Fruit fly (Drosophila melanogaster): ENCODE results near the gene CG42680.

The CG42680 gene

DNA sequence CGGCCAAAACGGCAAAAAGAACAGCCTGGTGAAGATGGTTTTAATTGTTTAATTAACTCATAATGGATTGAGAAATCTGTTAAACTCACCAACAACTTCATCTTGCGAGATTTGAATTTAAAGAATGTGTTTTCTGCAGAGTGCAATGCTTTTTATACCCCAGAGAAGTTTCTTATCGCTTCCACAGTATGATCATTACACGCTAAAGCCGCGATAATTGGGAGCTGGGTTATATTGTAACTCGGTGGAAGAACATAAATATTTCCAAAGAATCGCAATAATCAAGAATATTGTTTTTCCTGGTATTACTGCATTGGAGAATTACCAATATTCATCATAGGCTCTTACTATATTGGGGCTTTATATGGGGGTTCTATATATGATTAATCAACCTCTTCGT, at the start of gene CG42680:
Gene CG42680, minus strand, starts transcription at position 101 of the 400 bp plus-strand sequence.
- TF ChIP-seq CG17801 (GFP tag; optimal IDR thresholded peaks at IDR 0.05; ENCODE audit: partially characterized antibody): no peak

- no peak for TF ChIP-seq CG17801 (GFP tag; optimal IDR thresholded peaks at IDR 0.05; ENCODE audit: partially characterized antibody)
Observed at dm6 chr2L:14634986-14635385, 47.0 kb upstream of the CG42680 start.

dm6 chr2L:14632799-14633198, 44.8 kb upstream of the CG42680 start:
- no peak for TF ChIP-seq CG17801 (GFP tag; optimal IDR thresholded peaks at IDR 0.05; ENCODE audit: partially characterized antibody)

dm6 chr2L:14630988-14631723, 43.1 kb upstream of the CG42680 start:
- no peak for TF ChIP-seq CG17801 (GFP tag; optimal IDR thresholded peaks at IDR 0.05; ENCODE audit: partially characterized antibody)

DNA sequence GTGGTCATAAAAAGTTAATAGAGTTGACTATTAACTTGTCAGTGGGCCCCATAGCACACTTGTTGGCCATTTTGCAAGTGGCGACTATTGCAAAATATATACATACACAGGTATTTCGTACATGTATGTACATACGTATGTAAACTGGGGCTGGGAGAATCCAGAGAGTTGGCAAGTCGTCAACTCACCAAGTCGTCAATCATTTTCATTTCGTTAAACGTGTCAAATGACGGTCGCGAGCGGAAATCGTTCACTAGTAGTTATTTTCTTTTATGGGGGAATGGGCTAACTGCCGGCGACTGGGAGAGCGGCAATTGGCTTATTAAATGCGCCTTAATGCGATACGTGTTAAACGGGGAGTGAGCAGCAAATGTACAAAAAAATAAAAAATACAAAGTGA, 40.7 kb upstream of the CG42680 start:
- no peak for TF ChIP-seq CG17801 (GFP tag; optimal IDR thresholded peaks at IDR 0.05; ENCODE audit: partially characterized antibody)

DNA sequence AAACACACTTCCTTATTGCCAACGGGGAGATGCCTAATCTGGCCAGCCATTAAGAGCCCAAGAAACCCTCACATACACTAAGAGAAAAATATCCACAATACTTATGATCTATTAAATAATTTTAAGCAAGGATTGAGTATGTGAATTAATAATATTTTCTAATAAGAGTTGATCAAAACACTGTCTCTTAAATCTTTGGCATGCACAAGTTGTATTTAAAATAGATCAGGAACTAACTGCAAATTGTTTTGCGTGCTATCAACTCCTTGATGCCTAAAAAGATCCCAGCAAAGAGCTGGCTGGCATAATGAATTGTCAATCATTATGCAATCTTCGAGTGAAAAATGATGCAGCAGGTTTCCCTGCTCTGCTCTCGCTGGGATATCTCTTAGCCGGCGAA, 39.1 kb upstream of the CG42680 start:
- no peak for TF ChIP-seq CG17801 (GFP tag; optimal IDR thresholded peaks at IDR 0.05; ENCODE audit: partially characterized antibody)

dm6 chr2L:14624614-14625013, 36.6 kb upstream of the CG42680 start:
- TF ChIP-seq CG17801 (GFP tag; optimal IDR thresholded peaks at IDR 0.05; ENCODE audit: partially characterized antibody): no peak

DNA sequence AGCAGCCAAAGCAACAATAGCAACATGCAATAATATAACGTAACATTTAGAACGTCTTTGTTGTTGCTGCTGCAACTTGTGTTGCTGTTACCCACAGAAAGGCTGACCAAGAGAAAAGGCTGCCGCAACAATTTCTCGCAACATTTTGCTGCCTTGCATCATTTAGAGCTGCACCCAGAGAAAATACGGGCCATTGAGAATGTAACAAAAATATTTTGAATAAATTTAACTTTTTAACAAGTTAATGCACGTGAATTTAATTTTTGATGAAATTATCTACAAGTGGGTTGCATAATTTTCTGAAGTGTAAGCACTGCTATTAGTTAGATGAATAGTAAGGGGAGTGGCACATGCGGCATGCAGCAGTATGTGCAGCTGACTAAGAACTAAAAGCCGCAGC, 35.8 kb upstream of the CG42680 start:
- TF ChIP-seq CG17801 (GFP tag; optimal IDR thresholded peaks at IDR 0.05; ENCODE audit: partially characterized antibody): no peak

DNA sequence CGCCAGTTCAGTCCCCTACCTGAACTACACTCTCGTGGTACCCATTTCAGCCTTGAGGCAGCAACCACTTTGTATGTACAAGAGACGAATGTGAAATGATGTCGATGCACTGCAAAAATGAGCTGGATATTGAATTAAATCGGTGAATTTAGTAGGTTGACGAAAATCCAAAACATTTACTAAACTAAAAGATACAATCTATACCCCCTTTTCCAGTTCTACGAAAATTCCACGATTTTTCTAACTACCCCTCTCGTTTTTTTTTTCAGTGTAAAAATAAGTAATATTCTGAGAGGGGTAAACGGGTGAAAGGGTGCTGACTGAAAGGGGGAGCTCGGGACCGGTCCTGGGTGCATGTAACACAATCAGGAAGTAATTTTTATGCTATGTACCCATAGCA, 34.1 kb upstream of the CG42680 start:
- TF ChIP-seq CG17801 (GFP tag; optimal IDR thresholded peaks at IDR 0.05; ENCODE audit: partially characterized antibody): no peak

DNA sequence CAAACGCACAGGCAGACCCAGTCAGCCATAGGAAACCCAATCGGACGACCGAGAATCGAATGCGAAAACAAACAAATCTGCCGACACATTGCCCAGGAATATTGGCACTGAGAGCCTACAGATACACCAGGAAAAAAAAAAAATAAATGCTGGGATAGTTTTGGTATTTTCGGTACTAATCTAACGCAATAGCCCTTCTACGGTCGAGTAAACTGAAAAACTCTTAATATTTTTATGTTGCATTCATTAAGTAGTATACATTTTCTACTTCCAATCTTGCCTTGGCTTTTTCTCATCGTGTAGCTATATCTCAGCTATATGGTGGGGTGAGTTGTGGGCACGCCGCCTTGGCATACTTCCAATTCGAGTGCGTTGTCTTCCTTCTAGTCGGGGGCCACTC, 31.6 kb upstream of the CG42680 start:
- TF ChIP-seq CG17801 (GFP tag; optimal IDR thresholded peaks at IDR 0.05; ENCODE audit: partially characterized antibody): no peak

DNA sequence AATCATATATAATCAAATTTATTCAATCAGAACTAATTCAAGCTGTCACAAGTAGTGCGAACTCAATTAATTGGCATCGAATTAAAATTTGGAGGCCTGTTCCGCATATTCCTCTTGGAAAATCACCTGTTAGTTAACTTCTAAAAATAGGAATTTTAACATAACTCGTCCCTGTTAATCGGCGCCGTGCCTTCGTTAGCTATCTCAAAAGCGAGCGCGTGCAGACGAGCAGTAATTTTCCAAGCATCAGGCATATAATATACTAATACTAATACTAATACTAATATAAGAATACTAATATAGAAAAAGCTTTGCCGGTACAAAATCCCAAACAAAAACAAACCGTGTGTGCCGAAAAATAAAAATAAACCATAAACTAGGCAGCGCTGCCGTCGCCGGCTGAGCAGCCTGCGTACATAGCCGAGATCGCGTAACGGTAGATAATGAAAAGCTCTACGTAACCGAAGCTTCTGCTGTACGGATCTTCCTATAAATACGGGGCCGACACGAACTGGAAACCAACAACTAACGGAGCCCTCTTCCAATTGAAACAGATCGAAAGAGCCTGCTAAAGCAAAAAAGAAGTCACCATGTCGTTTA, 27.8 kb upstream of the CG42680 start:
- no peak for TF ChIP-seq CG17801 (GFP tag; optimal IDR thresholded peaks at IDR 0.05; ENCODE audit: partially characterized antibody)

DNA sequence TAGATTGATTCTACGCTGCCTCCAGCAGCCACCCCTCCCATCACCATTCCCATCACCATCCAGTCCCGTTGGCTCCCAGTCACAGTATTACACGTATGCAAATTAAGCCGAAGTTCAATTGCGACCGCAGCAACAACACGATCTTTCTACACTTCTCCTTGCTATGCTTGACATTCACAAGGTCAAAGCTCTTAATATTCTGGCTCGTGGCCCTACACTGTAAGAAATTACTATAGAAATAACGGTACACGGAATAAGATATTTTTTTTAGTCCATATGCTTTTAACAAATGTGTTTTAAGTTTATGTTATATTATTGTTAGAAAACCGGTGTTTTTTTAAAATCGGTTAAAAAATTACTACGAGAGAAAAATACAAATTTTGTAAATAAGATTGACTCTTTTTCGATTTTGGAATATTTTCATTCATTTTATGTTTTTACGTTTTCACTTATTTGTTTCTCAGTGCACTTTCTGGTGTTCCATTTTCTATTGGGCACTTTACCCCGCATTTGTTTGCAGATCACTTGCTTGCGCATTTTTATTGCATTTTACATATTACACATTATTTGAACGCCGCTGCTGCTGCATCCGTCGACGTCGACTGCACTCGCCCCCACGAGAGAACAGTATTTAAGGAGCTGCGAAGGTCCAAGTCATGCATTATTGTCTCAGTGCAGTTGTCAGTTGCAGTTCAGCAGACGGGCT, 27.0 kb upstream of the CG42680 start, which contains the start of the genes Adh and Adhr:
Gene Adh, plus strand, starts transcription at position 656 of the 706 bp plus-strand sequence.
Gene Adhr, plus strand, starts transcription at position 656 of the 706 bp plus-strand sequence.
- TF ChIP-seq CG17801 (GFP tag; optimal IDR thresholded peaks at IDR 0.05; ENCODE audit: partially characterized antibody): peak; percentile 85

dm6 chr2L:14614444-14614843, 26.4 kb upstream of the CG42680 start:
- peak; percentile 77 for TF ChIP-seq CG17801 (GFP tag; optimal IDR thresholded peaks at IDR 0.05; ENCODE audit: partially characterized antibody)

DNA sequence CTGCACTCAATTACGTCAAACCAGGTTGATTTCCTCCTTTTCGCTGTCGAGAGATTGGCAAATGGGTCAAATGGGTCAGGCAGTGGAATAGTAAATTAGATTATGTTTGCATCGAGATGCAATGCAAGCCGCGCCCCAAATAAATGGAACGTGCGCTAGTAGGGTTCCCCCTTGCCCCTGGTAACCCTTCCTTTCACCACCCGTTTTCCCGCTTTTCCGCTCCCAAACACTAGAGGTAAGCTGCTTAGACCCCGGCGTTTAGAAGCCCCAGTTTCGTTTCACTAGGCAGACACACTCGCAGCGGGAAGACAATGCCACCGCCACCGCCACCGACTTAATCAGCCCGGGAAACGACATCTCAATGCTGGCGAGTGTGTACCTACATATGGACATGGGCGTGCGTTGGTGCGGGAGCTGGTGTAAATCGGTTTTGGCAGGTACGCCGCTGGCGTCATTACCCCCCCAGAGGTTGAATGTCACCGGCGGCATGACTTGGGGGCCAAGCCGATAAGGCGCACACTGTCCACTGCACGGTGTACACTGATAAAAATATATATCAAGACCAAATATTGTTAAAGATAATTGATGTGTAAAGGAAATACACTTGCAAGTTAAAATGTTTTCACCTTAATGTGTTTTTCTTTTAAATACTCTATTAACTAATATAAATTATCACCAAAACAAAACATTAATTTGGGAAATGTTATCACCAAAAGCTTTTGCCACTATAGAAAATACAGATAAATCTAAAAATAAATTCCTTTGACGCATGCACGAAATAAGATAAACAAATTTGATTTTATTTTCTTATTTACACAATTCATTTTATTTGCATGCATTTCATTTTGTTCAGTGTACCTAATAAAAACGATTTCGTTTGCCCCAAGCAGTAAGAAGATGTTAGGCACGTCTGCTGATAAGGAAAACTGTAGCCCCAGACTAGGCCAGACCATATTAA, 25.2 kb upstream of the CG42680 start:
- peak; percentile 30 for TF ChIP-seq CG17801 (GFP tag; optimal IDR thresholded peaks at IDR 0.05; ENCODE audit: partially characterized antibody)
